Fruit fly (Drosophila melanogaster) whole organism, prepupa: ENCODE data around the gene Crtc.
A peak's percentile ranks its signal among the peaks of the same experiment; 100 is the strongest.

Experiments used
- CG11294 ChIP-seq: fragments of 200-800 bp; sonication (Bioruptor generic); IDR thresholded peaks from 2 replicates; pipeline ENCODE4 v1.3.6; 2022; ENCODE audit warnings: missing biosample characterization, missing genetic modification characterization
- CG11762 ChIP-seq: fragments of 200-800 bp; sonication (Bioruptor generic); optimal IDR thresholded peaks from 3 replicates; lab custom pipeline; 2016; ENCODE audit warnings: missing biosample characterization, missing genetic modification characterization; ENCODE audit not compliant: insufficient read depth
- CG15336 ChIP-seq: fragments of 200-800 bp; sonication (Bioruptor generic); IDR thresholded peaks from 2 replicates; pipeline ENCODE4 v1.3.6; 2022; ENCODE audit warnings: missing biosample characterization, missing genetic modification characterization
- CG1621 ChIP-seq: fragments of 200-800 bp; sonication (Bioruptor generic); optimal IDR thresholded peaks from 3 replicates; lab custom pipeline; 2018; ENCODE audit warnings: missing biosample characterization, mild to moderate bottlenecking, missing genetic modification characterization
- CG3032 ChIP-seq: fragments of 200-800 bp; optimal IDR thresholded peaks from 2 replicates; lab custom pipeline; 2019; ENCODE audit warnings: missing biosample characterization, mild to moderate bottlenecking, missing genetic modification characterization, moderate library complexity
- CG32006 ChIP-seq: fragments of 200-800 bp; sonication (Bioruptor generic); optimal IDR thresholded peaks from 3 replicates; lab custom pipeline; 2017; ENCODE audit warnings: missing biosample characterization, mild to moderate bottlenecking, missing genetic modification characterization
- CG34406 ChIP-seq: fragments of 200-800 bp; sonication (Bioruptor generic); optimal IDR thresholded peaks from 3 replicates; lab custom pipeline; 2016; ENCODE audit warnings: missing biosample characterization, missing genetic modification characterization
- CG3919 ChIP-seq: fragments of 200-800 bp; sonication (Bioruptor generic); optimal IDR thresholded peaks from 3 replicates; lab custom pipeline; 2016; ENCODE audit warnings: missing biosample characterization, missing genetic modification characterization
- CG4318 ChIP-seq: fragments of 200-800 bp; sonication (Bioruptor generic); optimal IDR thresholded peaks from 3 replicates; lab custom pipeline; 2017; ENCODE audit warnings: missing biosample characterization, mild to moderate bottlenecking, missing genetic modification characterization
- CG6163 ChIP-seq: fragments of 200-800 bp; sonication (Bioruptor generic); IDR thresholded peaks from 3 replicates; pipeline ENCODE4 v1.3.6; 2022; ENCODE audit warnings: missing biosample characterization, missing genetic modification characterization
- CG6276 ChIP-seq: fragments of 200-800 bp; sonication (Bioruptor generic); optimal IDR thresholded peaks from 2 replicates; lab custom pipeline; 2017; ENCODE audit warnings: missing biosample characterization, mild to moderate bottlenecking, missing genetic modification characterization
- CG6792 ChIP-seq: fragments of 200-800 bp; sonication (Bioruptor generic); optimal IDR thresholded peaks from 3 replicates; lab custom pipeline; 2016; ENCODE audit warnings: missing biosample characterization, missing genetic modification characterization
- CG6854 ChIP-seq: fragments of 200-800 bp; sonication (Bioruptor generic); optimal IDR thresholded peaks from 2 replicates; lab custom pipeline; 2017; ENCODE audit warnings: missing biosample characterization, mild to moderate bottlenecking, missing genetic modification characterization
- CG8319 ChIP-seq: fragments of 200-800 bp; sonication (Bioruptor generic); optimal IDR thresholded peaks from 3 replicates; lab custom pipeline; 2016; ENCODE audit warnings: missing biosample characterization, missing genetic modification characterization
- Eip93F ChIP-seq: fragments of 200-800 bp; sonication (Bioruptor generic); optimal IDR thresholded peaks from 2 replicates; lab custom pipeline; 2016; ENCODE audit warnings: missing biosample characterization, mild to moderate bottlenecking, missing genetic modification characterization
- Hr38 ChIP-seq: sonication (Bioruptor generic); optimal IDR thresholded peaks from 2 replicates; lab custom pipeline; 2016; ENCODE audit warnings: missing biosample characterization, missing genetic modification characterization
- Hr39 ChIP-seq: fragments of 200-800 bp; sonication (Bioruptor generic); optimal IDR thresholded peaks from 2 replicates; lab custom pipeline; 2016; ENCODE audit warnings: missing biosample characterization, missing genetic modification characterization
- Lpt ChIP-seq: fragments of 200-800 bp; sonication (Bioruptor generic); optimal IDR thresholded peaks from 3 replicates; lab custom pipeline; 2016; ENCODE audit warnings: missing biosample characterization, missing genetic modification characterization
- OdsH ChIP-seq: fragments of 200-800 bp; sonication (Bioruptor generic); optimal IDR thresholded peaks from 3 replicates; lab custom pipeline; 2016; ENCODE audit warnings: missing biosample characterization, missing genetic modification characterization
- Smox ChIP-seq: fragments of 200-800 bp; sonication (Bioruptor generic); optimal IDR thresholded peaks from 3 replicates; lab custom pipeline; 2016; ENCODE audit warnings: missing biosample characterization, missing genetic modification characterization
- fkh ChIP-seq: fragments of 200-800 bp; sonication (Bioruptor generic); optimal IDR thresholded peaks from 3 replicates; lab custom pipeline; 2017; ENCODE audit warnings: missing biosample characterization, mild to moderate bottlenecking, missing genetic modification characterization, moderate library complexity
- salr ChIP-seq, 2 experiments: fragments of 200-800 bp; sonication (Bioruptor generic); optimal IDR thresholded peaks; 3 replicates each; lab custom pipeline; 2016 to 2018; ENCODE audit warnings: missing biosample characterization in 2 of 2, missing genetic modification characterization in 2 of 2, mild to moderate bottlenecking in 1 of 2
- spab ChIP-seq: fragments of 200-800 bp; sonication (Bioruptor generic); optimal IDR thresholded peaks from 2 replicates; lab custom pipeline; 2017; ENCODE audit warnings: missing biosample characterization, mild to moderate bottlenecking, missing genetic modification characterization, missing genetic modification reagents
- ss ChIP-seq, 2 experiments: fragments of 200-800 bp; sonication (Bioruptor generic); optimal IDR thresholded peaks; 2 replicates in 1 of 2; 3 replicates in 1 of 2; lab custom pipeline; 2017 to 2018; ENCODE audit warnings: mild to moderate bottlenecking in 2 of 2, missing biosample characterization in 2 of 2, missing genetic modification characterization in 2 of 2, moderate library complexity in 1 of 2
- vri ChIP-seq: fragments of 200-800 bp; sonication (Bioruptor generic); optimal IDR thresholded peaks from 3 replicates; lab custom pipeline; 2016; ENCODE audit warnings: missing biosample characterization, mild to moderate bottlenecking, missing genetic modification characterization

The Crtc gene

dm6 chr3L:17610896-17611711, 57.9 kb downstream of the Crtc start (continued):
- TF ChIP-seq CG11294 (GFP tag; lab: Robert Waterston, UW) = peak; percentile 74
- no peak for TF ChIP-seq Hr38
- TF ChIP-seq CG34406 (GFP tag; lab: Kevin White, UChicago) = peak; percentile 92
- TF ChIP-seq CG4318 (GFP tag; lab: Kevin White, UChicago) = peak; percentile 99
- TF ChIP-seq CG8319 (GFP tag; lab: Kevin White, UChicago) = peak; percentile 77
- peak; percentile 91 for TF ChIP-seq Lpt
- peak; percentile 99 for TF ChIP-seq CG32006 (GFP tag; lab: Kevin White, UChicago)
- peak; percentile 90 for TF ChIP-seq Hr39 (GFP tag; lab: Kevin White, UChicago)
- TF ChIP-seq spab (GFP tag; lab: Kevin White, UChicago) = peak; percentile 69
- peak; percentile 80; the same call in 2 of the 3 replicates for TF ChIP-seq CG6163 (GFP tag; lab: Robert Waterston, UW)
- no peak for TF ChIP-seq CG1621 (tag; lab: Kevin White, UChicago)
- peak; percentile 78 for TF ChIP-seq CG6854
- peak; percentile 91 for TF ChIP-seq Eip93F (GFP tag; lab: Kevin White, UChicago)
- peak; percentile 93 for TF ChIP-seq CG15336
- TF ChIP-seq vri (GFP tag; lab: Kevin White, UChicago) = peak; percentile 63
- peak; percentile 90 for TF ChIP-seq CG11762 (GFP tag; lab: Kevin White, UChicago)
- peak in 1 of 2 experiments; percentile 99 for TF ChIP-seq salr (GFP tag; optimal IDR thresholded peaks at IDR 0.05; lab: Kevin White, UChicago)
- TF ChIP-seq CG6792 (GFP tag; lab: Kevin White, UChicago) = peak; percentile 80
- peak; percentile 73 for TF ChIP-seq CG3032 (tag; lab: Kevin White, UChicago)
- TF ChIP-seq Smox (GFP tag; lab: Kevin White, UChicago) = peak; percentile 96
- TF ChIP-seq OdsH (GFP tag; lab: Kevin White, UChicago) = peak; percentile 95
- TF ChIP-seq CG3919 (GFP tag; lab: Kevin White, UChicago) = peak; percentile 91
- peak in 1 of 2 experiments; percentile 53 for TF ChIP-seq ss (GFP tag; optimal IDR thresholded peaks at IDR 0.05; lab: Kevin White, UChicago)
- no peak for TF ChIP-seq fkh (GFP tag; lab: Kevin White, UChicago)
- peak; percentile 96 for TF ChIP-seq CG6276
